Fruit fly (Drosophila melanogaster): Measurements from ENCODE around the gene DCTN6-p27.

DCTN6-p27 gene

dm6 chr2L:19089385-19089784, 42.7 kb upstream of the DCTN6-p27 start:
- TF ChIP-seq GATAd (GFP tag; optimal IDR thresholded peaks at IDR 0.05) (no peak), OdsH (GFP tag; optimal IDR thresholded peaks at IDR 0.05) (no peak), jim (GFP tag; optimal IDR thresholded peaks at IDR 0.05) (no peak), CG9705 (GFP tag; optimal IDR thresholded peaks at IDR 0.05) (no peak), psq (GFP tag; optimal IDR thresholded peaks at IDR 0.05) (no peak), Abd-B (GFP tag; optimal IDR thresholded peaks at IDR 0.05) (no peak), CrebA (GFP tag; optimal IDR thresholded peaks at IDR 0.05; ENCODE audit: borderline replicate concordance) (no peak), br (GFP tag; optimal IDR thresholded peaks at IDR 0.05) (no peak)

- TF ChIP-seq dmrt93B (GFP tag; optimal IDR thresholded peaks at IDR 0.05) = no peak
- TF ChIP-seq Mio (GFP tag; optimal IDR thresholded peaks at IDR 0.05) = no peak
- no peak for TF ChIP-seq dl (GFP tag; optimal IDR thresholded peaks at IDR 0.05; ENCODE audit: insufficient read depth in 1 of 2, partially characterized antibody in 2 of 2)
- TF ChIP-seq Vsx2 (GFP tag; optimal IDR thresholded peaks at IDR 0.05; ENCODE audit: partially characterized antibody) = no peak
- TF ChIP-seq HLH106 (tag; optimal IDR thresholded peaks at IDR 0.05) = no peak
- TF ChIP-seq OdsH (GFP tag; optimal IDR thresholded peaks at IDR 0.05) = no peak
- TF ChIP-seq Rel (GFP tag; optimal IDR thresholded peaks at IDR 0.05) = no peak
- TF ChIP-seq Rel (tag; optimal IDR thresholded peaks at IDR 0.05) = no peak
- TF ChIP-seq foxo (GFP tag; optimal IDR thresholded peaks at IDR 0.05) = no peak
- no peak for TF ChIP-seq br (GFP tag; optimal IDR thresholded peaks at IDR 0.05)
- no peak for TF ChIP-seq Hr83 (GFP tag; optimal IDR thresholded peaks at IDR 0.05; ENCODE audit: poor library complexity, severe bottlenecking)
These were observed 38.3 kb upstream of the DCTN6-p27 start for dm6 chr2L:19093868-19094267.

dm6 chr2L:19096361-19096760, 35.8 kb upstream of the DCTN6-p27 start:
- no peak for TF ChIP-seq brk (GFP tag; optimal IDR thresholded peaks at IDR 0.05)
- TF ChIP-seq lola (GFP tag; optimal IDR thresholded peaks at IDR 0.05) = no peak
- TF ChIP-seq Vsx2 (GFP tag; optimal IDR thresholded peaks at IDR 0.05; ENCODE audit: partially characterized antibody) = no peak
- no peak for TF ChIP-seq pan (optimal IDR thresholded peaks at IDR 0.05)
- no peak for TF ChIP-seq Dfd (GFP tag; optimal IDR thresholded peaks at IDR 0.05)
- TF ChIP-seq jim (GFP tag; optimal IDR thresholded peaks at IDR 0.05) = no peak
- no peak for TF ChIP-seq tai (GFP tag; optimal IDR thresholded peaks at IDR 0.05)
- no peak for TF ChIP-seq Dif (GFP tag; optimal IDR thresholded peaks at IDR 0.05; ENCODE audit: partially characterized antibody)
- no peak for TF ChIP-seq psq (GFP tag; optimal IDR thresholded peaks at IDR 0.05)
- TF ChIP-seq CrebA (GFP tag; optimal IDR thresholded peaks at IDR 0.05; ENCODE audit: borderline replicate concordance) = no peak

- TF ChIP-seq br (GFP tag; optimal IDR thresholded peaks at IDR 0.05) = no peak
These were observed 34.7 kb upstream of the DCTN6-p27 start for dm6 chr2L:19097374-19097773.

- TF ChIP-seq Hnf4 (GFP tag; optimal IDR thresholded peaks at IDR 0.05) = no peak
- no peak for TF ChIP-seq Mio (GFP tag; optimal IDR thresholded peaks at IDR 0.05)
- TF ChIP-seq CG9705 (GFP tag; optimal IDR thresholded peaks at IDR 0.05) = no peak
- no peak for TF ChIP-seq usp (GFP tag; optimal IDR thresholded peaks at IDR 0.05)
- no peak for TF ChIP-seq dl (GFP tag; optimal IDR thresholded peaks at IDR 0.05; ENCODE audit: insufficient read depth in 1 of 2, partially characterized antibody in 2 of 2)
- TF ChIP-seq N (GFP tag; optimal IDR thresholded peaks at IDR 0.05) = no peak
- TF ChIP-seq OdsH (GFP tag; optimal IDR thresholded peaks at IDR 0.05) = no peak
- TF ChIP-seq Rel (GFP tag; optimal IDR thresholded peaks at IDR 0.05) = no peak
- TF ChIP-seq Rel (tag; optimal IDR thresholded peaks at IDR 0.05) = no peak
- TF ChIP-seq Dif (GFP tag; optimal IDR thresholded peaks at IDR 0.05; ENCODE audit: partially characterized antibody) = no peak
- no peak for TF ChIP-seq rgr (GFP tag; optimal IDR thresholded peaks at IDR 0.05)
- no peak for TF ChIP-seq woc (GFP tag; optimal IDR thresholded peaks at IDR 0.05)
- TF ChIP-seq tai (GFP tag; optimal IDR thresholded peaks at IDR 0.05) = no peak
- TF ChIP-seq HLH106 (tag; optimal IDR thresholded peaks at IDR 0.05) = no peak
- no peak for TF ChIP-seq GATAd (GFP tag; optimal IDR thresholded peaks at IDR 0.05)
- no peak for TF ChIP-seq br (GFP tag; optimal IDR thresholded peaks at IDR 0.05)
- TF ChIP-seq psq (GFP tag; optimal IDR thresholded peaks at IDR 0.05) = no peak
- no peak for TF ChIP-seq ey (GFP tag; optimal IDR thresholded peaks at IDR 0.05)
- TF ChIP-seq CG32264 (GFP tag; optimal IDR thresholded peaks at IDR 0.05) = no peak
- TF ChIP-seq h (GFP tag; optimal IDR thresholded peaks at IDR 0.05) = no peak
These were observed 33.5 kb upstream of the DCTN6-p27 start for dm6 chr2L:19098668-19099067.
